Worm (Caenorhabditis elegans): ENCODE measurements around the gene srv-13.

The srv-13 gene

ce11 chrIV:6421183-6421635, 16.2 kb downstream of the srv-13 start, which contains the start of gene puf-11 (continued):
- TF ChIP-seq snpc-3.4 (tag; optimal IDR thresholded peaks at IDR 0.05) (peak; percentile 74), pha-4 (tag; optimal IDR thresholded peaks at IDR 0.05) (no peak), ztf-25 (GFP tag; IDR thresholded peaks at IDR 0.05) (no peak), B0336.3 (GFP tag; IDR thresholded peaks at IDR 0.05) (peak; percentile 93), F10E7.11 (tag; optimal IDR thresholded peaks at IDR 0.05) (no peak), athp-1 (tag; optimal IDR thresholded peaks at IDR 0.05) (peak; percentile 78), mes-4 (tag; optimal IDR thresholded peaks at IDR 0.05) (no peak), mcd-1 (GFP tag; IDR thresholded peaks at IDR 0.05) (peak; percentile 58; the same call in 1 of the 2 replicates), nfyb-1 (GFP tag; IDR thresholded peaks at IDR 0.05) (no peak), F49E8.2 (tag; optimal IDR thresholded peaks at IDR 0.05; ENCODE audit: insufficient read depth) (peak; percentile 73), attf-3 (GFP tag; conservative IDR thresholded peaks at IDR 0.05) (peak; percentile 67), lin-54 (GFP tag; optimal IDR thresholded peaks at IDR 0.05) (peak; percentile 84), hlh-26 (GFP tag; conservative IDR thresholded peaks at IDR 0.05) (no peak), madf-8 (GFP tag; conservative IDR thresholded peaks at IDR 0.05) (peak; percentile 95), Y53G8AR.9 (GFP tag; conservative IDR thresholded peaks at IDR 0.05) (0 out of 2 replicates have a peak, but pooled peaks have one; percentile 19), F55B11.4 (tag; optimal IDR thresholded peaks at IDR 0.05; ENCODE audit: borderline replicate concordance, insufficient read depth) (no peak), snpc-1.1 (tag; optimal IDR thresholded peaks at IDR 0.05; ENCODE audit: insufficient read depth) (peak; percentile 68), hsf-1 (GFP tag; IDR thresholded peaks at IDR 0.05) (peak; percentile 83), unc-130 (GFP tag; optimal IDR thresholded peaks at IDR 0.05) (peak; percentile 79), C17E4.6 (GFP tag; IDR thresholded peaks at IDR 0.05) (peak; percentile 64), dpl-1 (GFP tag; optimal IDR thresholded peaks at IDR 0.05) (peak; percentile 91), let-526 (GFP tag; IDR thresholded peaks at IDR 0.05) (no peak), sdz-38 (tag; optimal IDR thresholded peaks at IDR 0.05) (no peak), ztf-28 (GFP tag; IDR thresholded peaks at IDR 0.05) (no peak), F57C9.4 (tag; optimal IDR thresholded peaks at IDR 0.05) (no peak), dox-1 (GFP tag; IDR thresholded peaks at IDR 0.05) (peak; percentile 89), ceh-91 (GFP tag; IDR thresholded peaks at IDR 0.05) (peak; percentile 96), Y56A3A.18 (GFP tag; IDR thresholded peaks at IDR 0.05) (no peak), efl-1 (GFP tag; optimal IDR thresholded peaks at IDR 0.05) (peak; percentile 97), snpc-1.3 (tag; optimal IDR thresholded peaks at IDR 0.05; ENCODE audit: insufficient read depth) (peak; percentile 88), ztf-26 (tag; optimal IDR thresholded peaks at IDR 0.05) (no peak), rcor-1 (GFP tag; IDR thresholded peaks at IDR 0.05) (peak; percentile 82), lin-35 (GFP tag; optimal IDR thresholded peaks at IDR 0.05) (peak in 1 of 3 experiments; percentile 48), T26A5.8 (tag; optimal IDR thresholded peaks at IDR 0.05) (no peak), aptf-3 (GFP tag; IDR thresholded peaks at IDR 0.05) (no peak), lag-1 (GFP tag; IDR thresholded peaks at IDR 0.05) (no peak), hrde-1 (tag; optimal IDR thresholded peaks at IDR 0.05; ENCODE audit: borderline replicate concordance) (peak; percentile 86), ccch-3 (GFP tag; optimal IDR thresholded peaks at IDR 0.05) (no peak)

ce11 chrIV:6423381-6423780, 18.4 kb downstream of the srv-13 start:
- peak; percentile 81 for TF ChIP-seq C17E4.6 (GFP tag; IDR thresholded peaks at IDR 0.05)
- peak; percentile 51; the same call in 1 of the 2 replicates for TF ChIP-seq pbrm-1 (GFP tag; IDR thresholded peaks at IDR 0.05)
- TF ChIP-seq lin-54 (GFP tag; optimal IDR thresholded peaks at IDR 0.05), result peak; percentile 43
- peak; percentile 77 for TF ChIP-seq hsf-1 (GFP tag; IDR thresholded peaks at IDR 0.05)
- TF ChIP-seq F33H1.4 (GFP tag; IDR thresholded peaks at IDR 0.05), result peak; percentile 55
- peak; percentile 55; the same call in 1 of the 2 replicates for TF ChIP-seq ceh-58 (GFP tag; IDR thresholded peaks at IDR 0.05)
- TF ChIP-seq mcd-1 (GFP tag; IDR thresholded peaks at IDR 0.05), result peak; percentile 21; the same call in 1 of the 2 replicates
- 0 out of 2 replicates have a peak, but pooled peaks have one; percentile 20 for TF ChIP-seq ceh-91 (GFP tag; IDR thresholded peaks at IDR 0.05)
- peak; percentile 81 for TF ChIP-seq attf-6 (GFP tag; IDR thresholded peaks at IDR 0.05)
- peak; percentile 93 for TF ChIP-seq Y79H2A.3 (GFP tag; conservative IDR thresholded peaks at IDR 0.05)
- TF ChIP-seq Y95B8A.8 (GFP tag; IDR thresholded peaks at IDR 0.05), result peak; percentile 86
- TF ChIP-seq tlf-1 (GFP tag; optimal IDR thresholded peaks at IDR 0.05), result peak; percentile 15
- peak; percentile 88 for TF ChIP-seq madf-3 (GFP tag; IDR thresholded peaks at IDR 0.05)
- peak; percentile 73 for TF ChIP-seq lin-26 (GFP tag; IDR thresholded peaks at IDR 0.05)
- TF ChIP-seq rcor-1 (GFP tag; IDR thresholded peaks at IDR 0.05), result peak; percentile 65; the same call in 1 of the 2 replicates
- TF ChIP-seq hmg-1.2 (GFP tag; IDR thresholded peaks at IDR 0.05), result peak; percentile 55
- TF ChIP-seq Y53G8AR.9 (GFP tag; conservative IDR thresholded peaks at IDR 0.05), result peak; percentile 68

Data from whole organism, young adult.